Fruit fly (Drosophila melanogaster) S2 (cell line): Measurements from ENCODE around the gene Nmdmc.

Source experiments
- CG8478 ChIP-seq: fragments of >200 bp; optimal IDR thresholded peaks from 2 replicates; lab custom pipeline; 2018
- CTCF ChIP-seq, 2 experiments: fragments of >200 bp; optimal IDR thresholded peaks; 2 replicates each; lab custom pipeline; 2018

DNA sequence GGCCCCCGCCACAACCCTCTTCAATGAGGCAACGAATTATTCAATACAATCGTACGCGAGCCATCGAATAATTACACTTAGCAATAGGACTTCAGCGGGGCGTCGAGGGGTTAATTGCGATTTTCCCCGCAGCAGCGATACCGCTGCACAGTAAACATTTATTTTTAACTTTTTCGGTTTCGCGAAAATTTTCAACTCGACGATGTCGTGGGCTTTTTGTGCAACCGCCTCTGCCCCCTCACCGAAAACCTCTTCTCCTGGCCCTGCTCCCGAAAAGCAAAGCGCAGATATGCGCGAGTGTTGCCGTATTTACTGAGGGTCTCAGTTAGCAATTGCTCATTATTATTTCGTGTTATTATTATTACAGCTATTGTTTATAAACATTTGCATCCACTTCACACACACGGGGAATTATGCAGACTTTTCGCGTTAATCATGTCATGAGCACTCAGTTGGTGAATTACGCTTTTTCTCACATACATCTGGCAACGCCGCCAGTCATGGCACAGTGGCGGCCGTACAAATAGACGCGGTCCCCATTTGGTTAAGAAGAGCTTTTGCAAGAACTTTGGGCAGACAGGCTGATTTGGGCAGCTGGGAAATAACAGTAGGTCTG lies 36.5 kb downstream of the Nmdmc start:
- TF ChIP-seq CG8478 (lab: Kevin White, UChicago), result no peak
- TF ChIP-seq CTCF (optimal IDR thresholded peaks at IDR 0.05; lab: Kevin White, UChicago), result no peak
